Worm (Caenorhabditis elegans): ENCODE measurements around the gene tag-280.

DNA sequence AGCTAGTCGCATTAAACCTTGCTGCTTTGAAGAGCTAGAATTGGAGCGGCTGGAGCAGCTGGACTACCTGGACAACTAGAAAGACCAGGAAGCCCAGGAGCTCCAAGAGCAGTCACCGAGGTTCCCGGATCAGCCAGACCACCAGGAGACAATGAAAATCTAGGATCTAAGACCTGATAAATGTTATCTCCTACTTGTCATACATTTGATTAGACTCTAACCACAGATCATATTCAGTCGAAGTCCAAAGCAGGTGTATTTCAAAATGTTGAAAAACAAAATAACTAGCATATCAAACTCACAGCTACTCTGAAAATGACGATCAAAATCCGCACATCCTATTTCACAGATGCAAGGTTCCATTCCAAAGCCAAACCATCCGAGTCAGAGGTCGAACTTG is 31.5 kb downstream of the tag-280 start, which contains the start of gene srz-6:
- TF ChIP-seq syd-9 (tag; optimal IDR thresholded peaks at IDR 0.05): no peak
- TF ChIP-seq che-1 (tag; optimal IDR thresholded peaks at IDR 0.05): no peak
- TF ChIP-seq K09A11.1 (tag; optimal IDR thresholded peaks at IDR 0.05; ENCODE audit: insufficient read depth): no peak
- TF ChIP-seq gmeb-2 (tag; optimal IDR thresholded peaks at IDR 0.05): no peak
- TF ChIP-seq ceh-45 (GFP tag; IDR thresholded peaks at IDR 0.05): no peak
- no peak for TF ChIP-seq dve-1 (tag; optimal IDR thresholded peaks at IDR 0.05)
